Fruit fly (Drosophila melanogaster): ENCODE results near the gene Alp5.

Gene Alp5

DNA sequence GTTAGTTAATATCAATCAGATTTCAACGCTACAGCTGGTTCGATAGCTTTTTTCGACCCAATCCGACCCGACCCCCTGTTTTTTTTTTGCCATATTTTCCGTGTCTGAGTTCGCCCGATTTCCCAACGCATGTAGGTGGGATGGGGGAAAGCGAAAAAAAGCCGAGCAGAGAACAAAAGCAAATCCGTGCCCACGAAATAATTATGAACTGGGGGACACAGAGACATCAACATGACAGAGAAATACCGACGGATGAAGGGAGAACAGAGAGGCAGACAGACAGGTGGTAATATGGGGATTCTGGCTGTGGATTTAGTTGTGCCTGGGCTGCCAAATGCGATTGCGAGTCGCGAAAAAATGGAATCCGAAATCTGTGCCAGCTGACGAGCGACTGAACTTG is 17.7 kb downstream of the Alp5 start:
- TF ChIP-seq sv (GFP tag; optimal IDR thresholded peaks at IDR 0.05): no peak
- no peak for TF ChIP-seq HLH106 (tag; optimal IDR thresholded peaks at IDR 0.05)
- TF ChIP-seq GATAd (GFP tag; optimal IDR thresholded peaks at IDR 0.05): no peak
- no peak for TF ChIP-seq woc (GFP tag; optimal IDR thresholded peaks at IDR 0.05)
- TF ChIP-seq dl (GFP tag; optimal IDR thresholded peaks at IDR 0.05; ENCODE audit: insufficient read depth in 1 of 2, partially characterized antibody in 2 of 2): no peak
- no peak for TF ChIP-seq Dif (GFP tag; optimal IDR thresholded peaks at IDR 0.05; ENCODE audit: partially characterized antibody)
- TF ChIP-seq Sp1 (GFP tag; optimal IDR thresholded peaks at IDR 0.05): no peak
- no peak for TF ChIP-seq brk (GFP tag; optimal IDR thresholded peaks at IDR 0.05)
- TF ChIP-seq CG9705 (GFP tag; optimal IDR thresholded peaks at IDR 0.05): no peak
- no peak for TF ChIP-seq Vsx2 (GFP tag; optimal IDR thresholded peaks at IDR 0.05; ENCODE audit: partially characterized antibody)
- TF ChIP-seq foxo (GFP tag; optimal IDR thresholded peaks at IDR 0.05): no peak
- no peak for TF ChIP-seq psq (GFP tag; optimal IDR thresholded peaks at IDR 0.05)
- no peak for TF ChIP-seq dmrt93B (GFP tag; optimal IDR thresholded peaks at IDR 0.05)
- no peak for TF ChIP-seq jim (GFP tag; optimal IDR thresholded peaks at IDR 0.05)
- TF ChIP-seq CrebA (GFP tag; optimal IDR thresholded peaks at IDR 0.05; ENCODE audit: borderline replicate concordance): no peak
- no peak for TF ChIP-seq Jra (GFP tag; optimal IDR thresholded peaks at IDR 0.05)

DNA sequence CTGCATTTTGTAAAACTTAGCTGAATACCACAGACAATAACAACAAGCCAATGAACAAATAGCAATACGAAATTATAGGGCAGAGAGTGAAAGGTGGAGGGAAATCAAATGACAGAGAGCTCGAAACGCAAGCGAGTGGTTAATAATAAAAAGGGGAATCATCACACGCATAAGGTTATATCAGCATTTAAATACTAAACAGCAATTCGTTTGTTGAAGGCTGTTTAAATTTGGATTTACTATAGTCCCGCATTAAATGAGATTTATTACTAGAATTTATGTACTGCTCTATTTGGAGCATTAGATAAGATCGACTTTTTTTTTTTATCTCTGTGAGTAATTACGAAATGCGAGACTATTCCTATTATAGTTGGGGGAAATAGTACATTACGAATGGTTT is 18.2 kb downstream of the Alp5 start:
- TF ChIP-seq dl (GFP tag; optimal IDR thresholded peaks at IDR 0.05; ENCODE audit: insufficient read depth in 1 of 2, partially characterized antibody in 2 of 2): no peak

DNA sequence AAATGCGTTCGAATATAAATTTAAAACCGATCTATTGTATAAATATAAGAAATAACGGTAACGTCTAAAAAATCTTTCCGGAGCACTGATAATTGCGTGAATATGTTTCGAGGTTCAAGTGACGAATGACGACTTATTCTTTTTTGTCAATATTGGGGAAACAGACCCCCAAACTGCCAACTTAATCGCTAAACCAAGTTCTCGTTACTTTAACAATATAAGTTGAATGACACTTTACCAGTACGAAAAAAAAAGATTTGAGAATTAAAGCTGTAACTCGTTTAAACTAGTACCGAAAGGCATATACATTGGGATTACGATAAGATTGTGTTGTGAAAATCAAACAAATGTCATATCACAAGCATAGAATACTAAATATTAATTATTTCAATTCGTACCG is 19.0 kb downstream of the Alp5 start, which contains the start of gene CG43446:
Gene CG43446 (minus strand): TSS at position 101 of the 400 bp plus-strand sequence.
- TF ChIP-seq Dif (GFP tag; optimal IDR thresholded peaks at IDR 0.05; ENCODE audit: partially characterized antibody) (no peak), usp (GFP tag; optimal IDR thresholded peaks at IDR 0.05) (no peak), h (GFP tag; optimal IDR thresholded peaks at IDR 0.05) (no peak), Dfd (GFP tag; optimal IDR thresholded peaks at IDR 0.05) (no peak), pan (optimal IDR thresholded peaks at IDR 0.05) (no peak), Hnf4 (GFP tag; optimal IDR thresholded peaks at IDR 0.05) (no peak)

DNA sequence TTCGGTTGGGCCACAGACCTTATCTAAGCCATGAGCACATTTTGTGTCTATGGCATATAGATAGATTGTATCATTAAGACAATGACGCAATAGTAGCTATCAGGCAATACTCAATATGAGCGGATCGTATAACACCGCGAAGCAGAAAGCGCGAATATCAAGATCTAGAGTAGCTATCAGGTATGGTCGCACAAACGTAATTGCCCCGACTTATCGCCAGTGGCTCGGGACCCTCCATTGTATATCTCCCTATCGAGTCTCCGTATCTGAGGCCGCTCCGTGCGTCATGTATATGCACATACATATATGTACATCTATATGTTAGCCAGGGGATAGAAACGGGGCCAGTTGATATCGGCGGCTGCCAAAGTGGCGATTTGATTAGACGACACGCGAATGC is 21.2 kb downstream of the Alp5 start:
- no peak for TF ChIP-seq Mio (GFP tag; optimal IDR thresholded peaks at IDR 0.05)
- no peak for TF ChIP-seq N (GFP tag; optimal IDR thresholded peaks at IDR 0.05)
- peak; percentile 2 for TF ChIP-seq rgr (GFP tag; optimal IDR thresholded peaks at IDR 0.05)
- peak; percentile 54 for TF ChIP-seq CrebA (GFP tag; optimal IDR thresholded peaks at IDR 0.05; ENCODE audit: borderline replicate concordance)
- TF ChIP-seq h (GFP tag; optimal IDR thresholded peaks at IDR 0.05): peak; percentile 59
- TF ChIP-seq br (GFP tag; optimal IDR thresholded peaks at IDR 0.05): peak; percentile 14
- TF ChIP-seq Vsx2 (GFP tag; optimal IDR thresholded peaks at IDR 0.05; ENCODE audit: partially characterized antibody): peak; percentile 1
- no peak for TF ChIP-seq Myc (optimal IDR thresholded peaks at IDR 0.05)

DNA sequence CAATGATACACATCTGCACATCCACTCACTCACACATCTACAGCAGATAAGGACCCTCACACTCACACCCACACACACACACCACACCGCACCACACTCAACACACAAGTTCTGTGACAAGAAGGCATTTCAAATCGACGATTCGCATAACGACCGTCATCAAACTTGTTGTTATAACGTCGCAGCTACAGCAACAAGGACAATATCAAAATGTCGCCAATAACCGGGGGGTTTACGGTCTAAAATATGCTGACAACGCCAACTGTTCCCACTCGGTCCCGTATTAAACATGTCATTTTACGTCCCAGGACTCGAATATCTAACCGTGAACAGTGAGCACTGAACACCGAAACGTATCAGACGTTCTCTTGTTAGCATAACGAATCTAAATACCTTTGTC is 21.9 kb downstream of the Alp5 start:
- TF ChIP-seq Hr78 (GFP tag; optimal IDR thresholded peaks at IDR 0.05) (no peak), foxo (GFP tag; optimal IDR thresholded peaks at IDR 0.05) (no peak), brk (GFP tag; optimal IDR thresholded peaks at IDR 0.05) (no peak), Hr83 (GFP tag; optimal IDR thresholded peaks at IDR 0.05; ENCODE audit: poor library complexity, severe bottlenecking) (no peak), ey (GFP tag; optimal IDR thresholded peaks at IDR 0.05) (no peak), sv (GFP tag; optimal IDR thresholded peaks at IDR 0.05) (no peak), OdsH (GFP tag; optimal IDR thresholded peaks at IDR 0.05) (no peak), dmrt93B (GFP tag; optimal IDR thresholded peaks at IDR 0.05) (no peak), Vsx2 (GFP tag; optimal IDR thresholded peaks at IDR 0.05; ENCODE audit: partially characterized antibody) (no peak), psq (GFP tag; optimal IDR thresholded peaks at IDR 0.05) (no peak), GATAd (GFP tag; optimal IDR thresholded peaks at IDR 0.05) (no peak), Sp1 (GFP tag; optimal IDR thresholded peaks at IDR 0.05) (no peak), fru (GFP tag; optimal IDR thresholded peaks at IDR 0.05) (no peak), CG32264 (GFP tag; optimal IDR thresholded peaks at IDR 0.05) (no peak), usp (GFP tag; optimal IDR thresholded peaks at IDR 0.05) (no peak), Dfd (GFP tag; optimal IDR thresholded peaks at IDR 0.05) (no peak), sage (GFP tag; optimal IDR thresholded peaks at IDR 0.05) (no peak), CrebA (GFP tag; optimal IDR thresholded peaks at IDR 0.05; ENCODE audit: borderline replicate concordance) (no peak), Jra (GFP tag; optimal IDR thresholded peaks at IDR 0.05) (no peak)
